Worm (Caenorhabditis elegans) whole organism, young adult: Measurements from ENCODE around the gene B0457.2.

ENCODE experiments used
- dox-1 ChIP-seq: fragments of 200-800 bp; sonication (Bioruptor generic); IDR thresholded peaks from 2 replicates; pipeline ENCODE4 v1.3.6; 2022; ENCODE audit warnings: missing genetic modification reagents, missing genetic modification characterization, missing compliant biosample characterization
- hmg-1.2 ChIP-seq: fragments of 200-800 bp; sonication (Bioruptor generic); IDR thresholded peaks from 2 replicates; pipeline ENCODE4 v1.3.6; 2022; ENCODE audit warnings: missing genetic modification reagents, missing genetic modification characterization, missing compliant biosample characterization
- snpc-1.1 ChIP-seq: sonication (generic microtip); optimal IDR thresholded peaks from 2 replicates; lab custom pipeline; 2017; ENCODE audit warnings: missing genetic modification characterization, mild to moderate bottlenecking, missing compliant biosample characterization, antibody characterized with exemption, moderate library complexity, missing genotype, missing genetic modification reagents; ENCODE audit not compliant: insufficient read depth
- tbp1 ChIP-seq: fragments of 200-800 bp; sonication (Bioruptor generic); optimal IDR thresholded peaks from 2 replicates; lab custom pipeline; 2018; ENCODE audit warnings: mild to moderate bottlenecking, missing genetic modification characterization, missing compliant biosample characterization

B0457.2 gene

ce11 chrII:8877032-8877985 is 49.0 kb downstream of the B0457.2 start (continued):
- TF ChIP-seq snpc-1.1 (tag; lab: Kevin White, UChicago) (peak; percentile 85), tbp1 (peak; percentile 50), hmg-1.2 (GFP tag; lab: Robert Waterston, UW) (peak; percentile 73), dox-1 (peak; percentile 17; the same call in 1 of the 2 replicates)
- TF ChIP-seq, all 124 proteins: peak for 12
